Worm (Caenorhabditis elegans) whole organism, L4 larva: ENCODE results near the gene idpp-15.

Source experiments
- ama-1 ChIP-seq: fragments of 150-350 bp; optimal IDR thresholded peaks from 2 replicates; lab custom pipeline; 2014; ENCODE audit warnings: inconsistent platforms, mixed read lengths
- cey-2 ChIP-seq: sonication (generic microtip); optimal IDR thresholded peaks from 3 replicates; lab custom pipeline; 2017; ENCODE audit warnings: missing genetic modification characterization, mild to moderate bottlenecking, missing compliant biosample characterization, antibody characterized with exemption, borderline replicate concordance; ENCODE audit not compliant: insufficient read depth
- dpl-1 ChIP-seq: fragments of 150-350 bp; optimal IDR thresholded peaks from 2 replicates; lab custom pipeline; 2014; ENCODE audit warnings: missing biosample characterization, missing genetic modification reagents, missing genetic modification characterization
- lin-39 ChIP-seq: fragments of 150-350 bp; optimal IDR thresholded peaks from 2 replicates; lab custom pipeline; 2014; ENCODE audit warnings: missing biosample characterization, missing genetic modification reagents, missing genetic modification characterization
- lsy-2 ChIP-seq, 2 experiments: fragments of 150-350 bp in 1 of 2; sonication (generic microtip) in 1 of 2; optimal IDR thresholded peaks; 2 replicates each; lab custom pipeline; 2014 to 2017; ENCODE audit warnings: missing biosample characterization in 2 of 2, missing genetic modification characterization in 2 of 2
- mdl-1 ChIP-seq, 2 experiments: fragments of 150-350 bp in 1 of 2; sonication (generic microtip) in 1 of 2; optimal IDR thresholded peaks; 2 replicates each; lab custom pipeline; 2014 to 2017; ENCODE audit warnings: missing biosample characterization in 2 of 2, missing genetic modification characterization in 2 of 2
- nhr-28 ChIP-seq: fragments of 150-350 bp; optimal IDR thresholded peaks from 2 replicates; lab custom pipeline; 2014; ENCODE audit warnings: missing biosample characterization, missing genetic modification characterization
- nhr-77 ChIP-seq: fragments of 150-350 bp; optimal IDR thresholded peaks from 2 replicates; lab custom pipeline; 2014; ENCODE audit warnings: missing biosample characterization, missing genetic modification characterization
- php-3 ChIP-seq: fragments of 200-800 bp; sonication (Bioruptor generic); IDR thresholded peaks from 2 replicates; pipeline ENCODE4 v1.3.6; 2022; ENCODE audit warnings: missing genetic modification reagents, missing genetic modification characterization, missing compliant biosample characterization
- snpc-4 ChIP-seq: fragments of 150-350 bp; optimal IDR thresholded peaks from 2 replicates; lab custom pipeline; 2014; ENCODE audit warnings: missing biosample characterization, missing genetic modification characterization

DNA sequence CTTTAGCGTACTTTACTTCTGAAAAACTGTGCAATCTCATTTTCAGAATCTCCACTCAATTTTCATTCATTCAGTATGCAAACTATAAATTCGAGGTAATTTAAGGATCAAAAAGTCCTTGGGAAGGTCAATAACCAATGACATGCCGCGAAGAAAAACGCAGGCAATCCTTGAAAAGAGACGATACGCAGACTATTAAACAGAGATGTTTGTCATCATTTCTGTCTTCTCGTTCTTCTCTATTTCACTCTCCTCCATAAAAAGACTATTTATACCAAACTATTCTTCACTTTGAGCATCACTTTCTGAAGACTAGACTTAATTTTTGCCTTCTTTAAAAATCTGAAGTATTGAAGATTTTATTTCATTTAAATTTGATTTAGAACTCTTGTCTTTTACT, 27.3 kb downstream of the idpp-15 start, which contains the start of gene C02D5.4:
- TF ChIP-seq nhr-28 (tag; lab: Kevin White, UChicago) = no peak
- no peak for TF ChIP-seq ama-1 (lab: Kevin White, UChicago)
- no peak for TF ChIP-seq nhr-77 (tag; lab: Kevin White, UChicago)
- TF ChIP-seq dpl-1 (GFP tag; lab: Kevin White, UChicago) = no peak
- TF ChIP-seq snpc-4 = no peak
- no peak for TF ChIP-seq lsy-2 (tag; optimal IDR thresholded peaks at IDR 0.05; lab: Kevin White, UChicago)
- no peak for TF ChIP-seq cey-2 (tag; lab: Kevin White, UChicago)
- TF ChIP-seq php-3 = no peak
- TF ChIP-seq mdl-1 (tag; optimal IDR thresholded peaks at IDR 0.05; lab: Kevin White, UChicago) = no peak
- TF ChIP-seq lin-39 (tag; lab: Kevin White, UChicago) = no peak
